Worm (Caenorhabditis elegans) whole organism, early embryonic: ENCODE measurements around the gene him-18.

Experiments used
- B0310.2 ChIP-seq: sonication (generic microtip); optimal IDR thresholded peaks from 2 replicates; lab custom pipeline; 2016; ENCODE audit warnings: mild to moderate bottlenecking, missing genetic modification characterization, missing compliant biosample characterization
- F13C5.2 ChIP-seq: sonication (generic microtip); optimal IDR thresholded peaks from 2 replicates; lab custom pipeline; 2017; ENCODE audit warnings: mild to moderate bottlenecking, missing genetic modification characterization, inconsistent platforms, missing compliant biosample characterization
- aly-1 ChIP-seq: sonication (generic microtip); optimal IDR thresholded peaks from 2 replicates; lab custom pipeline; 2016; ENCODE audit warnings: missing genetic modification characterization, missing compliant biosample characterization
- ama-1 ChIP-seq: fragments of 150-350 bp; optimal IDR thresholded peaks from 2 replicates; lab custom pipeline; 2014
- ceh-13 ChIP-seq: fragments of 200-800 bp; sonication (Bioruptor generic); optimal IDR thresholded peaks from 2 replicates; lab custom pipeline; 2018; ENCODE audit warnings: mild to moderate bottlenecking, missing genetic modification characterization, missing compliant biosample characterization
- ceh-36 ChIP-seq: sonication (generic microtip); optimal IDR thresholded peaks from 2 replicates; lab custom pipeline; 2016; ENCODE audit warnings: missing genetic modification characterization, inconsistent platforms, missing compliant biosample characterization
- ets-7 ChIP-seq: sonication (generic microtip); optimal IDR thresholded peaks from 2 replicates; lab custom pipeline; 2016; ENCODE audit warnings: missing genotype, missing genetic modification characterization, missing compliant biosample characterization
- flt-1 ChIP-seq: fragments of 200-800 bp; sonication (Bioruptor generic); IDR thresholded peaks from 2 replicates; pipeline ENCODE4 v1.3.6; 2022; ENCODE audit warnings: missing genetic modification characterization, missing compliant biosample characterization
- hmbx-1 ChIP-seq: sonication (generic microtip); optimal IDR thresholded peaks from 2 replicates; lab custom pipeline; 2016; ENCODE audit warnings: mild to moderate bottlenecking, missing genetic modification characterization, missing compliant biosample characterization
- hmg-4 ChIP-seq: fragments of 200-800 bp; sonication (Bioruptor generic); optimal IDR thresholded peaks from 2 replicates; lab custom pipeline; 2018; ENCODE audit warnings: mild to moderate bottlenecking, missing genetic modification characterization, missing compliant biosample characterization
- hnd-1 ChIP-seq: sonication (generic microtip); optimal IDR thresholded peaks from 2 replicates; lab custom pipeline; 2016; ENCODE audit warnings: missing genetic modification characterization, missing compliant biosample characterization
- pes-1 ChIP-seq: fragments of 200-800 bp; sonication (Bioruptor generic); IDR thresholded peaks from 2 replicates; pipeline ENCODE4 v1.3.6; 2022; ENCODE audit warnings: missing genetic modification reagents, missing genetic modification characterization, missing compliant biosample characterization
- scrt-1 ChIP-seq: fragments of 200-800 bp; sonication (Bioruptor generic); IDR thresholded peaks from 2 replicates; pipeline ENCODE4 v1.3.6; 2022; ENCODE audit warnings: missing genetic modification characterization, missing compliant biosample characterization
- sea-1 ChIP-seq: fragments of 200-800 bp; sonication (Bioruptor generic); conservative IDR thresholded peaks from 2 replicates; pipeline ENCODE4 v1.3.6; 2022; ENCODE audit warnings: missing genetic modification characterization, missing compliant biosample characterization
- tbx-11 ChIP-seq: fragments of 200-800 bp; sonication (Bioruptor generic); IDR thresholded peaks from 2 replicates; pipeline ENCODE4 v1.3.6; 2022; ENCODE audit warnings: missing genetic modification characterization, missing compliant biosample characterization
- tbx-37 ChIP-seq: fragments of 200-800 bp; sonication (Bioruptor generic); conservative IDR thresholded peaks from 2 replicates; pipeline ENCODE4 v1.3.6; 2022; ENCODE audit warnings: missing genetic modification reagents, missing genetic modification characterization, missing compliant biosample characterization
- tra-4 ChIP-seq: sonication (generic microtip); optimal IDR thresholded peaks from 2 replicates; lab custom pipeline; 2017; ENCODE audit warnings: missing genetic modification characterization, missing compliant biosample characterization

The him-18 gene

DNA sequence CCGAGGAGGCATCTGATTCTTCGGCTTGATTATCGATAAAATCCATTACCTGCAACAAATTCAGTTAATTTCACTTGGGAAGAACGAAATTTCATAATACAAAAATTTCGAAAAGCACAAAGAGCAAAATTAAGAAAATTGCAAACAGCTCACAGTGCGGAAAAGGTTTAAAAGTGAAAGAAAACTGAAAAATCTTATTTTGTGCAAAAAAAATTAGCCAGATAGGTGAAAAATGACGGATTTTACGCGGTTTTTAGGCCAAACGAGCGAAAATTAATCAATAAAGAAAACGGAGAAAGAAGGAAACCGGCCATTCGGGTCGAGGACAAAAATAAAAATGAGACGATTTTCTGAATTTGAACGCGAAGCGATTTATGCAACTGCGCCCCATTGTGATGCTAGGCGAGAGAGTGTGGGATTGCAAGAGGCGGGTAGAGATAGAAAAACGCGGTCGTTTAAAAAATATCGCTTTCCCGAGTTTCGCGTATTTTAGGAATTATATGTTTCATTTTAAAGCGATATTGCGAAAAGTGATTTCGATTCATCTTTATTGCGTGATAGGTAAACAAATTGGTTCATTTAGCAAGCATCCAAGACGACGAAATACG lies 5.7 kb upstream of the him-18 start, which contains the start of gene emb-5:
Gene emb-5, minus strand, starts transcription at position 51 of the 608 bp plus-strand sequence.
- TF ChIP-seq tra-4 (no peak), F13C5.2 (no peak), hmg-4 (no peak), B0310.2 (tag; lab: Kevin White, UChicago) (no peak), sea-1 (no peak), ceh-13 (GFP tag; lab: Kevin White, UChicago) (no peak), hnd-1 (no peak), ceh-36 (no peak), ama-1 (lab: Kevin White, UChicago) (no peak), ets-7 (no peak), aly-1 (no peak), scrt-1 (GFP tag; lab: Robert Waterston, UW) (no peak), flt-1 (GFP tag; lab: Robert Waterston, UW) (no peak), hmbx-1 (tag; lab: Kevin White, UChicago) (no peak), tbx-11 (GFP tag; lab: Robert Waterston, UW) (no peak), tbx-37 (GFP tag; lab: Robert Waterston, UW) (no peak), pes-1 (GFP tag; lab: Robert Waterston, UW) (no peak)

DNA sequence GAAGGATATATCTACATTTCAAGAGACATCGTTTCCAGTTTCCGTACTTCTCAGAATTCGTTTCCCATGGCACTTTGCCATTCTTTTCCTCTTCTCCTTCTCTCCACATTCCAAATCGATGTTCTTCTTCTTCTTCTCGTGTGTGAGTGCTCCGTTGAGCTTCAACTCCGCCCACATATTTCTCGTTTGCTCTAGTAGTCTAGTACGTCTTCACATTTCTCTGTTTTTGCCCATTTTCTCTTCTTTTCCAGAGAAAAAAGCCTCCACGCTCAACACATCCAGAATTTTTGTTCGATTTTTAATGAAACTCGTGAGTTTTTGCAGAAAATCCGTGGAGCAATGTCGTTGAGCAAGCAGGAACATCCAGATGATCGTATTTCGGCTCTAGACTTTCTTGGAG lies 6.1 kb downstream of the him-18 start, which contains the start of gene T04A8.18:
Gene T04A8.18, plus strand, starts transcription at position 301 of the 400 bp plus-strand sequence.
- TF ChIP-seq hnd-1 (no peak), hmbx-1 (tag; lab: Kevin White, UChicago) (no peak), ceh-13 (GFP tag; lab: Kevin White, UChicago) (no peak), ama-1 (lab: Kevin White, UChicago) (no peak), ceh-36 (no peak), tbx-11 (GFP tag; lab: Robert Waterston, UW) (no peak), ets-7 (no peak), hmg-4 (no peak), B0310.2 (tag; lab: Kevin White, UChicago) (no peak), flt-1 (GFP tag; lab: Robert Waterston, UW) (no peak), scrt-1 (GFP tag; lab: Robert Waterston, UW) (no peak)

DNA sequence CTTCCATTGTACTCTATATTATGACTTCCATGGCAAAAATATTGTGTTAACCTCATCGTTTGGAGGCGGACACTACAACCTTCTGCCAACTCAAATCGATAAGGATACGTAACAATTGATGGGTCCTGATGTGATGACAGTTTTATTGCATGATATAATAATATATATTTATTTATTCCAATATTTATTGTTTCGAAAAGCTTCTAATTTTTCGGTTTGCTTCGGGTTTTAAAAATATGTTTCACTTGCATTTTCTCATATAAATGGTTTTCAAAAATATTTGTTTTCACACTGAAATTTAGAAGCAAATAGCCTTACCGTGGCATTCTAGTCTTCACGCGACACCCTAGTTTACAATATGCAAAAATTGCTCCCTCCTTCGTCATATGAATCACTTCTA lies 8.3 kb downstream of the him-18 start, which contains the start of gene T04A8.13:
Gene T04A8.13, plus strand, starts transcription at position 301 of the 400 bp plus-strand sequence.
- TF ChIP-seq tra-4 (no peak), sea-1 (no peak), ceh-36 (no peak), pes-1 (GFP tag; lab: Robert Waterston, UW) (no peak)

DNA sequence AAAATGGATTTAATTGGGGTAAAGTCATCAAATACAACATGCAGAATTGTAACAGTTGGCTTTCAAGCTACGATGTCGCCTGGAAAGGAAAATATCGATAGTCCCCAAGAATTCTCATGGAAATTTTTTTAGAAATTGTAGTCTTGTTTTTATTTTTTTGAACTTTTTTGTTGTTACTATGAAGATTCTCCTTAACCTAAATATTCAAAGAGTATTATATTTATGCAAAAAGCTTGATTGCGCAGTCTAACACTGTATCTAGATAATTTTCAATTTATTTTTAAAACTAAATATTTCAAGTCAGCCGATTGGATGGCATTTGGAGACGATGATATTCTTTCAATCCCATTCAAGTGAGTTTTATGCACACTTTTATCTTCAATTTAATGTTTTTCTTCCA lies 9.8 kb downstream of the him-18 start, which contains the start of gene pgap-2:
Gene pgap-2, plus strand, starts transcription at position 301 of the 400 bp plus-strand sequence.
- TF ChIP-seq sea-1 (no peak), hmbx-1 (tag; lab: Kevin White, UChicago) (no peak)

DNA sequence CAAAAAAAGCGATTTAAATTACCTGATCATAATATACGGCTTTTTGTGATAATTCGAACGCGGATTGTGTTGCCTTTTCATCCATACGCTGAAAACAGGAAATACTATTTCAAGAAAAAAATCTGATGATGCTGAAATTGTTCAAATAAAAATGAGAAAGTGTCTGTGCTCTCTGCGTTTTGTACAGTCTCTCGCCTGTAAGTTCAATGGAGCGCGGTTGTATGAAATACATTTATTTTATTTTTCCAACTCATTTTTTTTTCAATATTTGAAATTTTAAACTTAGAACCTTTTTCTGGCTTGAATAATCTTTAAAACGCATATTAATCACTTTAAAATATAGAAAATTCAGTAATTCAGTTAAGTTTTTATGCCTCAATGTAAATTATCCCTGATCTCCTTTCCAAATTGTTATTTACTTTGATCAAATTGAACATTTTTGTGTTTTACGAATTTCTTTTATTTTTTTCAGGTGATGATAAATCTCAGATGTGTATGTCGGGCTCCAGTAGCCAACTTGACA lies 11.0 kb downstream of the him-18 start, which contains the start of the genes clp-2 and mrpl-16:
Gene clp-2, minus strand, starts transcription at position 94 of the 523 bp plus-strand sequence.
Gene mrpl-16, plus strand, starts transcription at position 473 of the 523 bp plus-strand sequence.
- TF ChIP-seq F13C5.2, result no peak
- no peak for TF ChIP-seq scrt-1 (GFP tag; lab: Robert Waterston, UW)
- no peak for TF ChIP-seq tbx-11 (GFP tag; lab: Robert Waterston, UW)
- no peak for TF ChIP-seq hmbx-1 (tag; lab: Kevin White, UChicago)
- no peak for TF ChIP-seq pes-1 (GFP tag; lab: Robert Waterston, UW)
- no peak for TF ChIP-seq aly-1
- no peak for TF ChIP-seq B0310.2 (tag; lab: Kevin White, UChicago)
- TF ChIP-seq hmg-4, result no peak
- TF ChIP-seq tbx-37 (GFP tag; lab: Robert Waterston, UW), result no peak
- TF ChIP-seq hnd-1, result no peak
- no peak for TF ChIP-seq ama-1 (lab: Kevin White, UChicago)
- TF ChIP-seq ceh-36, result no peak

DNA sequence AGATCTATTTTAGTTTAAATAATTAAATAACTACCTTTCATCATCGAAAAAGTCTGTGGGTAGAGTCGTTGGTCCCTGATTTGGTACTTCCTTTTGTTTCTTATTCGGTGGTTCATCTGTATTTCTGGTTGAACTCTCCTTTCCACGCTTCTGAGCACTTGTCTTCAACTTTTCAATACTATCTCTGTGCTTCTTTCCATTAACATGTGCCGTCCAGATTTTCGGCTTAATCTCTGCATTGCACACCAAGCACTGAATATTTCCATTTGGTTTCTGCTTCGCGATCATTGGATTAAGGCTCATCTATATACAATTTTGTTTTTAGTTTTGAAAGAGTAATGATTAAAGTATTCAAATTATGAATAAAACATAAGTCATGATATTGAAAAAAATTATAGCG lies 15.1 kb downstream of the him-18 start, which contains the start of gene sel-13:
Gene sel-13, minus strand, starts transcription at position 303 of the 400 bp plus-strand sequence.
- TF ChIP-seq scrt-1 (GFP tag; lab: Robert Waterston, UW) (no peak), hmbx-1 (tag; lab: Kevin White, UChicago) (no peak), pes-1 (GFP tag; lab: Robert Waterston, UW) (no peak), ceh-13 (GFP tag; lab: Kevin White, UChicago) (no peak), hnd-1 (no peak), sea-1 (no peak), B0310.2 (tag; lab: Kevin White, UChicago) (no peak)

DNA sequence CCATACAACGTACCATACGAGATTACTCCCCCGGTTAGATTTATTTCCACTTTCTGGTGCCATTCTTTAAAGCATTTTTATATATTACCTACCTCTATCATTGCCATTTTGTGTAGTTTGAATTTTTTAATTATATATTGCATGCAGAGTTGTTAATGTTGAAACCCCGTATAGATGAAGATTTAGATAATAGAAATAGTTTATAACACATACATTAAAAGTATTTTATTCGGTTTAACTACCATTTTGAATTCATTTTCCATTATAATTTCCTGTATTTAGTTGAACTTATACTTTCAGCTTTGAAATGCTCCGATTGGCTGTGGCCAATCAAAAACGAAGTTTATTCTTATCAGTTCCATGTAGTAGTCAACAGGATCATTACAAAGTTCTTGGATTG lies 17.2 kb downstream of the him-18 start, which contains the start of gene dnj-18:
Gene dnj-18, plus strand, starts transcription at position 301 of the 400 bp plus-strand sequence.
- no peak for TF ChIP-seq hmg-4

DNA sequence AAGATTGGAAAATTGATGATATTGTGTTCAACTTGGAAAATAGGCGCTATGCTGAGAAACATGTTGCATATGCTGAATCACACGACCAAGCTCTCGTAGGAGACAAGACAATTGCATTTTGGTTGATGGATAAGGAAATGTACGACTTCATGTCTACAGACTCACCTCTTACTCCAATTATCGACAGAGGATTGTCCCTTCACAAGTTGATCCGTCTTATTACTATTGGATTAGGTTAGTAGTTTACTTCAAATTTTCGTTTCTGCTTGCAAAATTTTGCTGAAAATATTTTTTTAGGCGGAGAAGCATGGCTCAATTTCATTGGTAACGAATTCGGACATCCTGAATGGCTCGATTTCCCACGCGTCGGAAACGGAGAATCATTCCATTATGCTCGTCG lies 18.1 kb downstream of the him-18 start:
- TF ChIP-seq tra-4 (no peak), hmbx-1 (tag; lab: Kevin White, UChicago) (no peak), aly-1 (no peak), B0310.2 (tag; lab: Kevin White, UChicago) (no peak), hmg-4 (no peak), pes-1 (GFP tag; lab: Robert Waterston, UW) (no peak), tbx-11 (GFP tag; lab: Robert Waterston, UW) (no peak), hnd-1 (no peak), ama-1 (lab: Kevin White, UChicago) (no peak)
